Fruit fly (Drosophila melanogaster) S2 (cell line): ENCODE results near the gene pum.

Source experiments
- CG8478 ChIP-seq: fragments of >200 bp; optimal IDR thresholded peaks from 2 replicates; lab custom pipeline; 2018
- CTCF ChIP-seq, 2 experiments: fragments of >200 bp; optimal IDR thresholded peaks; 2 replicates each; lab custom pipeline; 2018

- TF ChIP-seq CTCF (optimal IDR thresholded peaks at IDR 0.05; lab: Kevin White, UChicago) = no peak
- no peak for TF ChIP-seq CG8478 (lab: Kevin White, UChicago)
Observed at dm6 chr3R:9229075-9229835, 8.2 kb downstream of the pum start.
